Fruit fly (Drosophila melanogaster) whole organism, embryonic: ENCODE results near the gene CG9992.

Experiments
- ATbp ChIP-seq: fragments of 200-800 bp; sonication (Bioruptor generic); optimal IDR thresholded peaks from 2 replicates; lab custom pipeline; 2017; ENCODE audit warnings: missing biosample characterization, mild to moderate bottlenecking, missing genetic modification characterization, missing genetic modification reagents
- Adf1 ChIP-seq: fragments of 200-800 bp; sonication (Bioruptor generic); IDR thresholded peaks from 2 replicates; pipeline ENCODE4 v1.3.6; 2022; ENCODE audit warnings: missing biosample characterization, missing genetic modification characterization
- Bdp1 ChIP-seq: fragments of 200-800 bp; sonication (Bioruptor generic); optimal IDR thresholded peaks from 3 replicates; lab custom pipeline; 2016; ENCODE audit warnings: missing biosample characterization, missing genetic modification characterization
- CG11085 ChIP-seq: fragments of 200-800 bp; sonication (Bioruptor generic); IDR thresholded peaks from 2 replicates; pipeline ENCODE4 v1.3.6; 2022; ENCODE audit warnings: missing biosample characterization, missing genetic modification characterization
- CG12744 ChIP-seq: fragments of 200-800 bp; sonication (Bioruptor generic); optimal IDR thresholded peaks from 2 replicates; lab custom pipeline; 2016; ENCODE audit warnings: missing biosample characterization, missing genetic modification characterization
- CG1792 ChIP-seq: fragments of 200-800 bp; sonication (Bioruptor generic); optimal IDR thresholded peaks from 2 replicates; lab custom pipeline; 2016; ENCODE audit warnings: missing biosample characterization, missing genetic modification characterization
- CG2199 ChIP-seq: fragments of 200-800 bp; sonication (Bioruptor generic); IDR thresholded peaks from 3 replicates; pipeline ENCODE4 v1.3.6; 2022; ENCODE audit warnings: missing biosample characterization, missing genetic modification characterization
- CG2875 ChIP-seq: fragments of 200-800 bp; sonication (Bioruptor generic); optimal IDR thresholded peaks from 2 replicates; lab custom pipeline; 2017; ENCODE audit warnings: missing biosample characterization, mild to moderate bottlenecking, missing genetic modification characterization, missing genetic modification reagents
- CG3407 ChIP-seq: fragments of 200-800 bp; sonication (Bioruptor generic); optimal IDR thresholded peaks from 2 replicates; lab custom pipeline; 2018; ENCODE audit warnings: missing biosample characterization, mild to moderate bottlenecking, missing genetic modification characterization
- CG4282 ChIP-seq: fragments of 200-800 bp; sonication (Bioruptor generic); optimal IDR thresholded peaks from 2 replicates; lab custom pipeline; 2016; ENCODE audit warnings: missing biosample characterization, missing genetic modification characterization
- CG4360 ChIP-seq: fragments of 200-800 bp; sonication (Bioruptor generic); IDR thresholded peaks from 2 replicates; pipeline ENCODE4 v1.3.6; 2022; ENCODE audit warnings: missing biosample characterization, missing genetic modification characterization
- CG43689 ChIP-seq: fragments of 200-800 bp; sonication (Bioruptor generic); IDR thresholded peaks from 2 replicates; pipeline ENCODE4 v1.3.6; 2022; ENCODE audit warnings: missing biosample characterization, missing genetic modification characterization
- CG4730 ChIP-seq: fragments of 200-800 bp; sonication (Bioruptor generic); IDR thresholded peaks from 2 replicates; pipeline ENCODE4 v1.3.6; 2022; ENCODE audit warnings: missing biosample characterization, missing genetic modification characterization
- CG6654 ChIP-seq: fragments of 200-800 bp; sonication (Bioruptor generic); optimal IDR thresholded peaks from 2 replicates; lab custom pipeline; 2017; ENCODE audit warnings: missing biosample characterization, mild to moderate bottlenecking, missing genetic modification characterization
- CG7928 ChIP-seq: fragments of 200-800 bp; sonication (Bioruptor generic); optimal IDR thresholded peaks from 2 replicates; lab custom pipeline; 2017; ENCODE audit warnings: missing biosample characterization, mild to moderate bottlenecking, missing genetic modification characterization
- CG9817 ChIP-seq: fragments of 200-800 bp; sonication (Bioruptor generic); optimal IDR thresholded peaks from 2 replicates; lab custom pipeline; 2018; ENCODE audit warnings: missing biosample characterization, mild to moderate bottlenecking, missing genetic modification characterization, moderate library complexity
- Dek ChIP-seq: fragments of 200-800 bp; sonication (Bioruptor generic); optimal IDR thresholded peaks from 3 replicates; lab custom pipeline; 2019; ENCODE audit warnings: missing biosample characterization, mild to moderate bottlenecking, missing genetic modification characterization, moderate library complexity
- Drgx ChIP-seq: fragments of 200-800 bp; sonication (Bioruptor generic); IDR thresholded peaks from 2 replicates; pipeline ENCODE4 v1.3.6; 2022; ENCODE audit warnings: missing biosample characterization, missing genetic modification characterization
- Hey ChIP-seq: fragments of 200-800 bp; sonication (Bioruptor generic); optimal IDR thresholded peaks from 3 replicates; lab custom pipeline; 2018; ENCODE audit warnings: missing biosample characterization, mild to moderate bottlenecking, missing genetic modification characterization
- Med ChIP-seq: fragments of 200-800 bp; sonication (Bioruptor generic); peaks from one replicate; lab custom pipeline; 2016; ENCODE audit warnings: missing biosample characterization, missing genetic modification characterization, mild to moderate bottlenecking, inconsistent platforms, moderate library complexity
- Meics ChIP-seq: fragments of 200-800 bp; sonication (Bioruptor generic); optimal IDR thresholded peaks from 2 replicates; lab custom pipeline; 2017; ENCODE audit warnings: missing biosample characterization, mild to moderate bottlenecking, missing genetic modification characterization
- NC2α ChIP-seq: fragments of 200-800 bp; sonication (Bioruptor generic); optimal IDR thresholded peaks from 2 replicates; lab custom pipeline; 2016; ENCODE audit warnings: missing biosample characterization, missing genetic modification characterization
- Rfx ChIP-seq: fragments of 200-800 bp; sonication (Bioruptor generic); IDR thresholded peaks from 2 replicates; pipeline ENCODE4 v1.3.6; 2022; ENCODE audit warnings: missing biosample characterization, missing genetic modification characterization
- Stat92E ChIP-seq, 3 experiments: fragments of >200 bp in 2 of 3; fragments of 200-800 bp in 1 of 3; sonication (Bioruptor generic) in 1 of 3; optimal IDR thresholded peaks; 2 replicates each; lab custom pipeline; 2017 to 2019; ENCODE audit warnings: missing biosample characterization in 3 of 3, missing genetic modification characterization in 3 of 3, mild to moderate bottlenecking in 1 of 3, moderate library complexity in 1 of 3
- Trl ChIP-seq, 3 experiments: fragments of >200 bp in 2 of 3; fragments of 200-800 bp in 1 of 3; sonication (Bioruptor generic) in 1 of 3; optimal IDR thresholded peaks; 2 replicates in 1 of 3; 3 replicates in 2 of 3; lab custom pipeline; 2016 to 2017; ENCODE audit warnings: missing biosample characterization in 1 of 3, missing genetic modification characterization in 1 of 3
- YL-1 ChIP-seq: fragments of 200-800 bp; sonication (Bioruptor generic); optimal IDR thresholded peaks from 3 replicates; lab custom pipeline; 2017; ENCODE audit warnings: missing biosample characterization, mild to moderate bottlenecking, missing genetic modification characterization
- ab ChIP-seq: fragments of 200-800 bp; sonication (Bioruptor generic); optimal IDR thresholded peaks from 2 replicates; lab custom pipeline; 2016; ENCODE audit warnings: missing biosample characterization, missing genetic modification characterization
- aop ChIP-seq: fragments of 200-800 bp; sonication (Bioruptor generic); IDR thresholded peaks from 2 replicates; pipeline ENCODE4 v1.3.6; 2022; ENCODE audit warnings: missing biosample characterization, missing genetic modification characterization
- bigmax ChIP-seq: fragments of 200-800 bp; sonication (Bioruptor generic); optimal IDR thresholded peaks from 2 replicates; lab custom pipeline; 2018; ENCODE audit warnings: missing biosample characterization, mild to moderate bottlenecking, missing genetic modification characterization
- cg ChIP-seq: fragments of 200-800 bp; sonication (Bioruptor generic); optimal IDR thresholded peaks from 3 replicates; lab custom pipeline; 2019; ENCODE audit warnings: missing biosample characterization, mild to moderate bottlenecking, missing genetic modification characterization, moderate library complexity
- chm ChIP-seq: fragments of 200-800 bp; sonication (Bioruptor generic); IDR thresholded peaks from 2 replicates; pipeline ENCODE4 v1.3.6; 2022; ENCODE audit warnings: missing biosample characterization, missing genetic modification characterization
- croc ChIP-seq: fragments of 200-800 bp; sonication (Bioruptor generic); conservative IDR thresholded peaks from 3 replicates; pipeline ENCODE4 v1.3.6; 2022; ENCODE audit warnings: missing biosample characterization, missing genetic modification characterization
- ems ChIP-seq: fragments of 200-800 bp; sonication (Bioruptor generic); optimal IDR thresholded peaks from 3 replicates; lab custom pipeline; 2016; ENCODE audit warnings: missing biosample characterization, missing genetic modification characterization
- esg ChIP-seq: fragments of 200-800 bp; sonication (Bioruptor generic); conservative IDR thresholded peaks from 2 replicates; pipeline ENCODE4 v1.3.6; 2022; ENCODE audit warnings: missing biosample characterization, missing genetic modification characterization
- ewg ChIP-seq: fragments of 200-800 bp; sonication (Bioruptor generic); optimal IDR thresholded peaks from 3 replicates; lab custom pipeline; 2017; ENCODE audit warnings: mild to moderate bottlenecking, missing biosample characterization, missing genetic modification reagents, missing genetic modification characterization
- ftz-f1 ChIP-seq: fragments of 200-800 bp; sonication (Bioruptor generic); optimal IDR thresholded peaks from 2 replicates; lab custom pipeline; 2016; ENCODE audit warnings: missing biosample characterization, missing genetic modification characterization
- gcm2 ChIP-seq: fragments of 200-800 bp; sonication (Bioruptor generic); optimal IDR thresholded peaks from 2 replicates; lab custom pipeline; 2016; ENCODE audit warnings: missing biosample characterization, missing genetic modification characterization
- gem ChIP-seq: fragments of 200-800 bp; sonication (Bioruptor generic); optimal IDR thresholded peaks from 2 replicates; lab custom pipeline; 2019; ENCODE audit warnings: missing biosample characterization, mild to moderate bottlenecking, missing genetic modification characterization, moderate library complexity
- hbn ChIP-seq: fragments of 200-800 bp; sonication (Bioruptor generic); IDR thresholded peaks from 2 replicates; pipeline ENCODE4 v1.3.6; 2022; ENCODE audit warnings: missing biosample characterization, missing genetic modification characterization; ENCODE audit not compliant: partially characterized antibody
- insv ChIP-seq, 2 experiments: fragments of 200-800 bp; sonication (Bioruptor generic); optimal IDR thresholded peaks; 3 replicates each; lab custom pipeline; 2016 to 2018; ENCODE audit warnings: missing biosample characterization in 2 of 2, missing genetic modification characterization in 2 of 2
- nerfin-2 ChIP-seq: fragments of 200-800 bp; sonication (Bioruptor generic); IDR thresholded peaks from 2 replicates; pipeline ENCODE4 v1.3.6; 2022; ENCODE audit warnings: missing biosample characterization, missing genetic modification characterization; ENCODE audit not compliant: partially characterized antibody
- odd ChIP-seq: fragments of 200-800 bp; sonication (Bioruptor generic); optimal IDR thresholded peaks from 2 replicates; lab custom pipeline; 2017; ENCODE audit warnings: missing biosample characterization, mild to moderate bottlenecking, missing genetic modification characterization
- otp ChIP-seq: fragments of 200-800 bp; sonication (Bioruptor generic); IDR thresholded peaks from 3 replicates; pipeline ENCODE4, ENCODE4 v1.3.6; 2022; ENCODE audit warnings: missing biosample characterization, missing genetic modification characterization
- psq ChIP-seq: fragments of 200-800 bp; sonication (Bioruptor generic); optimal IDR thresholded peaks from 2 replicates; lab custom pipeline; 2017; ENCODE audit warnings: missing biosample characterization, missing genetic modification characterization
- pum ChIP-seq: fragments of 200-800 bp; sonication (Bioruptor generic); optimal IDR thresholded peaks from 2 replicates; lab custom pipeline; 2016; ENCODE audit warnings: missing biosample characterization, missing genetic modification characterization
- run ChIP-seq: fragments of 200-800 bp; sonication (Bioruptor generic); optimal IDR thresholded peaks from 3 replicates; lab custom pipeline; 2018; ENCODE audit warnings: missing biosample characterization, mild to moderate bottlenecking, missing genetic modification characterization
- slou ChIP-seq: fragments of 200-800 bp; sonication (Bioruptor generic); optimal IDR thresholded peaks from 3 replicates; lab custom pipeline; 2016; ENCODE audit warnings: missing biosample characterization, missing genetic modification characterization
- slp2 ChIP-seq: fragments of 200-800 bp; sonication (Bioruptor generic); optimal IDR thresholded peaks from 2 replicates; lab custom pipeline; 2016; ENCODE audit warnings: missing biosample characterization, missing genetic modification characterization
- sqz ChIP-seq: fragments of 200-800 bp; sonication (Bioruptor generic); optimal IDR thresholded peaks from 3 replicates; lab custom pipeline; 2018; ENCODE audit warnings: missing biosample characterization, mild to moderate bottlenecking, missing genetic modification characterization

The CG9992 gene

dm6 chrX:16424296-16424695, 39.6 kb upstream of the CG9992 start:
- TF ChIP-seq Adf1 (GFP tag; lab: Robert Waterston, UW) (peak; percentile 56), Stat92E (GFP tag; optimal IDR thresholded peaks at IDR 0.05; lab: Kevin White, UChicago) (peak in 1 of 3 experiments; percentile 25), CG9817 (tag; lab: Kevin White, UChicago) (no peak), gcm2 (GFP tag; lab: Kevin White, UChicago) (no peak), psq (GFP tag; lab: Kevin White, UChicago) (peak; percentile 72), Trl (optimal IDR thresholded peaks at IDR 0.05; lab: Kevin White, UChicago) (peak; percentile 4 to 14), Trl (GFP tag; optimal IDR thresholded peaks at IDR 0.05; lab: Kevin White, UChicago) (no peak), bigmax (GFP tag; lab: Kevin White, UChicago) (peak; percentile 71), Med (GFP tag; lab: Kevin White, UChicago) (peak; percentile 35), cg (GFP tag; lab: Kevin White, UChicago) (peak; percentile 71)
- TF ChIP-seq, all 482 proteins: peak for 7

dm6 chrX:16423125-16423509, 38.4 kb upstream of the CG9992 start:
- TF ChIP-seq Bdp1 (GFP tag; lab: Kevin White, UChicago) (no peak), odd (GFP tag; lab: Kevin White, UChicago) (peak; percentile 8), Stat92E (GFP tag; optimal IDR thresholded peaks at IDR 0.05; lab: Kevin White, UChicago) (no peak), sqz (no peak), CG2199 (GFP tag; lab: Robert Waterston, UW) (no peak), CG1792 (no peak), pum (no peak), CG43689 (GFP tag; lab: Robert Waterston, UW) (no peak), aop (GFP tag; lab: Robert Waterston, UW) (no peak), chm (GFP tag; lab: Robert Waterston, UW) (no peak), Rfx (GFP tag; lab: Robert Waterston, UW) (0 out of 2 replicates have a peak, but pooled peaks have one; percentile 6), CG4730 (GFP tag; lab: Robert Waterston, UW) (no peak), CG7928 (GFP tag; lab: Kevin White, UChicago) (no peak), CG12744 (no peak), hbn (no peak), ab (GFP tag; lab: Kevin White, UChicago) (no peak), otp (GFP tag; lab: Robert Waterston, UW) (no peak), ATbp (no peak), Hey (tag; lab: Kevin White, UChicago) (no peak), CG4282 (GFP tag; lab: Kevin White, UChicago) (no peak), ems (GFP tag; lab: Kevin White, UChicago) (no peak), croc (GFP tag; lab: Robert Waterston, UW) (no peak), insv (GFP tag; optimal IDR thresholded peaks at IDR 0.05; lab: Kevin White, UChicago) (no peak), Drgx (GFP tag; lab: Robert Waterston, UW) (peak; percentile 54; the same call in 1 of the 2 replicates), CG11085 (GFP tag; lab: Robert Waterston, UW) (no peak), slou (GFP tag; lab: Kevin White, UChicago) (no peak), CG6654 (no peak), ftz-f1 (GFP tag; lab: Kevin White, UChicago) (no peak), Adf1 (GFP tag; lab: Robert Waterston, UW) (peak; percentile 23; the same call in 1 of the 2 replicates), Meics (GFP tag; lab: Kevin White, UChicago) (no peak), slp2 (GFP tag; lab: Kevin White, UChicago) (no peak), CG2875 (GFP tag; lab: Kevin White, UChicago) (no peak), CG3407 (GFP tag; lab: Kevin White, UChicago) (no peak), run (tag; lab: Kevin White, UChicago) (no peak), NC2α (GFP tag; lab: Kevin White, UChicago) (no peak), Dek (tag; lab: Kevin White, UChicago) (no peak), nerfin-2 (GFP tag; lab: Robert Waterston, UW) (no peak), Trl (optimal IDR thresholded peaks at IDR 0.05; lab: Kevin White, UChicago) (peak in 1 of 2 experiments; percentile 31), Trl (GFP tag; optimal IDR thresholded peaks at IDR 0.05; lab: Kevin White, UChicago) (no peak), ewg (GFP tag; lab: Kevin White, UChicago) (no peak), gem (no peak), YL-1 (GFP tag; lab: Kevin White, UChicago) (no peak), CG4360 (peak; percentile 87), esg (GFP tag; lab: Robert Waterston, UW) (no peak)
